Worm (Caenorhabditis elegans): Measurements from ENCODE around the gene best-9.
A peak's percentile ranks its signal among the peaks of the same experiment; 100 is the strongest.

best-9 gene

ce11 chrIV:6556624-6557368, 3.7 kb upstream of the best-9 start, which contains the start of gene try-3 (continued):
- TF ChIP-seq ztf-7 (tag; optimal IDR thresholded peaks at IDR 0.05) (no peak), ctbp-1 (GFP tag; IDR thresholded peaks at IDR 0.05) (peak; percentile 91), pha-4 (GFP tag; IDR thresholded peaks at IDR 0.05) (peak; percentile 87), pha-4 (tag; optimal IDR thresholded peaks at IDR 0.05) (no peak), nhr-41 (GFP tag; IDR thresholded peaks at IDR 0.05) (peak; percentile 30; the same call in 1 of the 2 replicates), lin-1 (GFP tag; IDR thresholded peaks at IDR 0.05) (peak; percentile 33; the same call in 1 of the 2 replicates), unc-130 (GFP tag; optimal IDR thresholded peaks at IDR 0.05) (peak; percentile 54), spr-3 (GFP tag; optimal IDR thresholded peaks at IDR 0.05) (peak; percentile 0), madf-9 (GFP tag; conservative IDR thresholded peaks at IDR 0.05) (peak; percentile 80), mxl-2 (GFP tag; conservative IDR thresholded peaks at IDR 0.05) (0 out of 2 replicates have a peak, but pooled peaks have one; percentile 16), lir-3 (tag; optimal IDR thresholded peaks at IDR 0.05) (no peak), F37D6.2 (tag; optimal IDR thresholded peaks at IDR 0.05) (peak; percentile 22), dmd-8 (GFP tag; IDR thresholded peaks at IDR 0.05) (peak; percentile 73; the same call in 1 of the 2 replicates), ZK546.5 (tag; optimal IDR thresholded peaks at IDR 0.05) (no peak), ceh-44 (GFP tag; IDR thresholded peaks at IDR 0.05) (peak; percentile 91; the same call in 1 of the 2 replicates), dve-1 (tag; optimal IDR thresholded peaks at IDR 0.05; ENCODE audit: insufficient read depth) (peak; percentile 27), ceh-62 (tag; optimal IDR thresholded peaks at IDR 0.05) (no peak), nhr-77 (tag; optimal IDR thresholded peaks at IDR 0.05) (peak; percentile 52), ceh-32 (tag; optimal IDR thresholded peaks at IDR 0.05; ENCODE audit: poor library complexity) (no peak), T26A8.4 (GFP tag; IDR thresholded peaks at IDR 0.05) (peak; percentile 66), cey-2 (tag; optimal IDR thresholded peaks at IDR 0.05; ENCODE audit: borderline replicate concordance, insufficient read depth) (no peak), zip-11 (GFP tag; IDR thresholded peaks at IDR 0.05) (no peak), tra-1 (GFP tag; IDR thresholded peaks at IDR 0.05) (peak; percentile 82), T20F7.1 (GFP tag; optimal IDR thresholded peaks at IDR 0.05) (no peak), ces-1 (GFP tag; optimal IDR thresholded peaks at IDR 0.05) (no peak), unc-62 (GFP tag; optimal IDR thresholded peaks at IDR 0.05 in 1 of 2) (no peak), unc-62 (tag; optimal IDR thresholded peaks at IDR 0.05) (no peak), hlh-11 (tag; optimal IDR thresholded peaks at IDR 0.05) (peak; percentile 72), lin-39 (tag; optimal IDR thresholded peaks at IDR 0.05) (no peak), hmg-1.1 (GFP tag; IDR thresholded peaks at IDR 0.05) (peak; percentile 88), mdl-1 (tag; optimal IDR thresholded peaks at IDR 0.05) (peak in 1 of 2 experiments; percentile 22)

ce11 chrIV:6562039-6562438, 1.5 kb downstream of the best-9 start:
- TF ChIP-seq aly-2 (tag; optimal IDR thresholded peaks at IDR 0.05): no peak
- no peak for TF ChIP-seq mdt-29 (GFP tag; IDR thresholded peaks at IDR 0.05)
- TF ChIP-seq F37D6.2 (tag; optimal IDR thresholded peaks at IDR 0.05): no peak
- TF ChIP-seq lin-1 (GFP tag; IDR thresholded peaks at IDR 0.05): no peak
- TF ChIP-seq nhr-11 (tag; optimal IDR thresholded peaks at IDR 0.05): no peak
- no peak for TF ChIP-seq Y105C5A.15 (GFP tag; IDR thresholded peaks at IDR 0.05)
- no peak for TF ChIP-seq F44E2.7 (GFP tag; IDR thresholded peaks at IDR 0.05)
- 0 out of 2 replicates have a peak, but pooled peaks have one; percentile 62 for TF ChIP-seq snpc-1.2 (GFP tag; IDR thresholded peaks at IDR 0.05)
- TF ChIP-seq zip-11 (GFP tag; IDR thresholded peaks at IDR 0.05): no peak
- TF ChIP-seq dve-1 (tag; optimal IDR thresholded peaks at IDR 0.05; ENCODE audit: insufficient read depth): no peak
- peak in 1 of 2 experiments; percentile 50 for TF ChIP-seq unc-62 (GFP tag; optimal IDR thresholded peaks at IDR 0.05 in 1 of 2)
- no peak for TF ChIP-seq unc-62 (tag; optimal IDR thresholded peaks at IDR 0.05)
- TF ChIP-seq nhr-25 (tag; optimal IDR thresholded peaks at IDR 0.05; ENCODE audit: borderline replicate concordance, insufficient read depth): no peak
- no peak for TF ChIP-seq lin-38 (GFP tag; IDR thresholded peaks at IDR 0.05)
